Fruit fly (Drosophila melanogaster): ENCODE results near the gene CG33223.
A peak's percentile ranks its signal among the peaks of the same experiment; 100 is the strongest.

The CG33223 gene

DNA sequence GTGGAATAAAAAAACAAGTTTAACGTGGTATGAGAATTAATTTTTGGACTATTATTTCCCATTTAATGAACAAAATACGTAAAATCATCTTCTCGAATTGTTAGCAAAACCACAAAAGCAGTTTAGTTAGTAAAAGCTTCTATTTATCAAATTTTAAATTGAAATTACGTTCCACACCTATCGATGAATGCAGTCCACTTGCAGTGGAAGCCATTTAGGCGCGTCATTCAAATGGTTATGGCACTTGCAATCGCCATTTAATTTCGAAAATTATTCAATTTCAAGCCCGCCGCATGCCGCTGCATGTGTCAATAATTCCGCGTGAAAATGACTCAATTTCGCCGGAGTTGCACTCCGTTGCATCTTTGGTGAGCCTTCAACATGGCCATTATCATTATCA is 40.8 kb downstream of the CG33223 start:
- TF ChIP-seq usp (GFP tag; optimal IDR thresholded peaks at IDR 0.05): no peak
- no peak for TF ChIP-seq Dll (optimal IDR thresholded peaks at IDR 0.05)
- TF ChIP-seq psq (optimal IDR thresholded peaks at IDR 0.05): no peak
- TF ChIP-seq CG8478 (optimal IDR thresholded peaks at IDR 0.05): no peak
- TF ChIP-seq EcR (GFP tag; optimal IDR thresholded peaks at IDR 0.05): no peak
- TF ChIP-seq pan (optimal IDR thresholded peaks at IDR 0.05): no peak

DNA sequence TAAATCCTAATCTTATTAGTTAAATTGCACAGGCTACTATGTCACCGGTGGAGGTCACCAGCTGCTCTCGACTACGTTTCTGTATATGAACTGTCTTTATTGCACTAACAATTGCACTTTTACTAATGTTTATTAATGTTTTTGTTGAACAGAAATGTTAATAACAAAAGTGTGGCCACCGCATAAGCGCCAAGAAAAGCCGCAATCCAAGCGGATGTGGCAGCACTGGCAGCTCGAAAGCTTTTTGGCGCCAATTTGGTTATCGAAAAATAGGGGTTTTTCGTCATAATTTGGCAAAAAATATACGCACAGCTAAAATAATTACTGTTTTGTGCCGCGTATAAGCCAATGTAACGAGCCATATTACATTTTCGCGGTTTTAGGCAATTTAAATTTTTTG is 41.5 kb downstream of the CG33223 start, which contains the start of gene CG12123:
CG12123 (minus strand) TSS at position 188 of the 400 bp plus-strand sequence.
- no peak for TF ChIP-seq EcR (GFP tag; optimal IDR thresholded peaks at IDR 0.05)
- no peak for TF ChIP-seq Dll (optimal IDR thresholded peaks at IDR 0.05)
- TF ChIP-seq psq (optimal IDR thresholded peaks at IDR 0.05): no peak

DNA sequence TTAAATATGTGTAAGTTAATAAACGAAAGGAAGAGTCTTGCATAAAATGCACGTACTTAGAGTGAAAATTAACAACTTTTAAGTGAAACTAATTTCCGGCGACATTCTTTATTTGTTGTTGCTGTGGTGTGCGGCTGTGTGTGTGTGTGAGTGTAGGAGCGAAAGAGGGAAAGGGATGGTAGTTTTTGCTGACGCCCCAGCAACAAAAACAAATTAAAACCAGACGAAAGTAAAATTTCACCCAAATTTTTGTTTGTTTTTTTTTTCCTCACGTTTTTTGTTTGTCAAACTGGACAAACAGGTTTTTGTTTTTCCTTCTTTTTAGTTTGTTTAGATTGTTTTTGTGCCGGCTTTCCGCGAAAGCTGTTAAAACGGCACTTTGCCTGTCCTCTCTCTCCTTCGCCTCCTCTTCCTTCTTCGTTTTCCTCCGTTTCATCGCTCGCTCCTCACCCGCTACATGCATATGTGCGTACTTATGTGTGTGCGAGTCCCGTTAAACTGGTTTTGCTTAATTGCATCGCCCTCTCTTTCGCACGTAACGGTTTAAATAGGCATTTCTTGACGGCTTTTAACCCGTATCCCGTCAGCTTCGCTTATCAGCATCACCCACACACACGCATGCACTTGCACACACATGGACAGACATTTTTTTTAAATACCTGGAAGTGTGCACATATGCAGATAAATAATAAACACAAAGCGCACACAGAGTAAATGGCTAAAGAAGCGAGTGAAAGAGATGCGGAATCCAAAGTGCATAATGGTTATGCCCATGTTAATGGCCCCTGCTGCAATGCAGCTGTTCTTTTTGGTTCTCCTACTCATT is 46.2 kb downstream of the CG33223 start, which contains the start of gene Miga:
Miga (minus strand) TSS at position 536 of the 826 bp plus-strand sequence.
- TF ChIP-seq psq (optimal IDR thresholded peaks at IDR 0.05): no peak
- no peak for TF ChIP-seq pan (optimal IDR thresholded peaks at IDR 0.05)
- no peak for TF ChIP-seq Dll (optimal IDR thresholded peaks at IDR 0.05)
- no peak for TF ChIP-seq CG8478 (optimal IDR thresholded peaks at IDR 0.05)
- no peak for TF ChIP-seq usp (GFP tag; optimal IDR thresholded peaks at IDR 0.05)
- TF ChIP-seq EcR (GFP tag; optimal IDR thresholded peaks at IDR 0.05): no peak

DNA sequence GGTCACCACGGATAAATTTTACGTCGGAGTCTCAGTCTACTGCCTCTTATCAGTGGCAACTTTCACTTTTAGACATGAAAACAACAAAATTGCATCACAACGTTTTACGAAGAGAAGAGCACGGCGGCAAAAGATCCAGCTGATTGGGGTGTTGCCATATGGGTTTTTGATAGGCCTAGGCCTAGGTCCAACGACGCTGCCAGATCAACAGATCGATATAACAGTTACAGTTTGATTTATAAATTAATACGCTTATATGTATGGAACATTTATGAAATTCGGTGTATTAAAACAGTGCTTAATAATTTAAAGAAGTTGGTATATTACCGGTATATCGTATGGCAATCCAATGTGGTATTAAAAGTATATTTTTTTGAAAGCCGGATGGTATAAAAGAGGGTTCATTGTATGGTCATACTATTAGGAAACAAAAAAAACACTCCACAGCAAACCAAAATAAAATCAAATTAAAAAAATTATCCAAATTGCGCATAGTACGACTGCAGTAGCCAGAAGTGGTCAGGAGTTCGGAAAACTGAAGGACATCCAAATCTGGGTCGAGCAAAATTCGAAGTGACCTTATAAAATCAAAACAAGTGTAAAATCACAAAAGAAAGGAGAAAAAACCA is 46.9 kb downstream of the CG33223 start, which contains the start of gene CG1440:
CG1440 (plus strand) TSS at position 402 of the 629 bp plus-strand sequence.
- no peak for TF ChIP-seq Dll (optimal IDR thresholded peaks at IDR 0.05)
- TF ChIP-seq pan (optimal IDR thresholded peaks at IDR 0.05): peak; percentile 39

DNA sequence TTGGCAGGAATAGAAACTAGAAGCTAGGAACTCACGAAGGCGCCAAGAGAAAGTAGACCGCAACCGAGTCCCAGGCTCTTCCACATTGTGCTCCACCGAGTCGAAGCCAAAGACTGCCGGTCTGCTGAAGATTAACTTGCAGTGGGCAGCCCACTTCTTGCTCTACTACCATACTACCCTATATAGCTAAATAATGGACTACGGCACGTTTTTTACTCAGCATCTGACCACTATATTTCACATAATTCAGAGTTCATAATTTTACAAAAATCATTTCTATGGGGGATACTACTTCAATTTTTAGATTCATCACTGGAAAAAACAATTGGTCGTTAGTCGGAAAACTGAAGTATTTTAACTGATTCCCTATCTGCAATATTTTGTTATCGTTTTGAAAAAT is 50.0 kb downstream of the CG33223 start, which contains the start of gene CG32712:
CG32712 (minus strand) TSS at position 101 of the 400 bp plus-strand sequence.
- TF ChIP-seq pan (optimal IDR thresholded peaks at IDR 0.05) (no peak), CG8478 (optimal IDR thresholded peaks at IDR 0.05) (no peak), EcR (GFP tag; optimal IDR thresholded peaks at IDR 0.05) (no peak), psq (optimal IDR thresholded peaks at IDR 0.05) (no peak)

DNA sequence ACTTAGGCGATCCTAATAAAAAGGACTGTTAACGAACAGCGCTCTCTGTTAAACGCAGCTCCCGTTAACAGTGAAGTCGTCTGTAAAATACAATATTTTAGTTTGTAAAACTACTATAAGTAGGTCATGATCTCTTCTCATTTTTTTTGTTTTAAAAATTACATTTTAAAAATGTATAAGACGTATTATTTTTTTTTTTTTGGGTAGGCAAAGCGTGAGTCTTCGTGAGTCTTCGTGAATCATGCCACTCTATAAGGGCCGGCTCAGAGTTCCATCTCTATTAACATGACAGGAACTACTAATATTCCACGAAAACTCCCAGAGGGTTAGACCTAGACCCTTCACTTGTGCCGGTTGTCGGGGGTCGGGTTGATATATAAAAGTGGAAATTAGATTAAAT is 61.0 kb downstream of the CG33223 start:
- TF ChIP-seq psq (optimal IDR thresholded peaks at IDR 0.05) (no peak), CG8478 (optimal IDR thresholded peaks at IDR 0.05) (no peak), pan (optimal IDR thresholded peaks at IDR 0.05) (no peak), usp (GFP tag; optimal IDR thresholded peaks at IDR 0.05) (no peak), Dll (optimal IDR thresholded peaks at IDR 0.05) (no peak), EcR (GFP tag; optimal IDR thresholded peaks at IDR 0.05) (no peak)

DNA sequence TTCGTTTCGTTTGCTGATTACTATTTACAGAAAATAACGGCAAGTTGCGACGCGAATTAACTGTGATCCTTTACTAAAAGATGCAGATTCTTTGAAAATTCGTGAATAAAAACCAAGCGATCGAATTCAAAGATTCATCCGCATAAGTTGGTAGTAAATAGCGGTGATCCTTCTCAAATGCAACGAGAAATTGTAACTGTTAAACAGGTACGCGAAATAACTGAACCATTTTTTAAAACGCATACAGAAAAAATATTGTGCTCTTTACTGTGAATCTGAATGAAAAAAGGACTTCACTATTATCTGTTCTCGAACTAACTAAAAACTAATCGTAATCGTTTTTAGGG is 62.3 kb downstream of the CG33223 start:
- TF ChIP-seq usp (GFP tag; optimal IDR thresholded peaks at IDR 0.05): no peak
- no peak for TF ChIP-seq pan (optimal IDR thresholded peaks at IDR 0.05)
- TF ChIP-seq CG8478 (optimal IDR thresholded peaks at IDR 0.05): no peak
- no peak for TF ChIP-seq Dll (optimal IDR thresholded peaks at IDR 0.05)
- TF ChIP-seq EcR (GFP tag; optimal IDR thresholded peaks at IDR 0.05): no peak
- no peak for TF ChIP-seq psq (optimal IDR thresholded peaks at IDR 0.05)

DNA sequence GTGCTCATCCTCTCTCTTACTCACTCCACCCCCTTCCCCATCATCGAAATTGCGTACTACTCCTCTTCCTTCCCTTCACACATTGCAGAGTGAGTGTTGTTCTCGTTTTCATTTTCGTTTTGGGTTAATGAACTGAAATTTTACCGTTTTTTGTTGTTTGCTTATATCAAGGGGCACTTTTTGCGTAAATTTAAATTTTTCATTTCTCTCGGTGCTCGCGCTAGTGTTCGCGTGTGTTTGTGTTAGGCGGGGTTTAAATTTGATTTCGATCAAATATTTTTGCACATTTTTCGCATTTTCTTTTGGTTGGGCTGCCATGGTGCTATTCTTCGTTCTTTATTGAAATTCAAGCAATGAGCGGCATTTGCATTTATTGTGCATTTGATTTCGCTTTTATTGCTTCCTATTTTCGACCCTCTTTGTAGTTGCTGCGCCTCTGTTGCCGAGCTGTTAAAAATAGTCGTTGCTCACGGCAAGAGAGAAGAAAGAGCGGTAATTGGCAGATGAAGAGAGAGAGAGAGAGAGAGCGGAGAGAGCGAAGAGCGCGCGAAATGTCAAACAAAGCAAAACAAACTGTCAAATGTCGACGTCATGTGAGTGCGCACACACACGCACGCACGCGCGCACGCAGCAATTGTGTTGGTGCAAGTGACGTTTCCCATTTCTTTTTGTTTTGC is 62.8 kb downstream of the CG33223 start:
- TF ChIP-seq Dll (optimal IDR thresholded peaks at IDR 0.05) (no peak), pan (optimal IDR thresholded peaks at IDR 0.05) (peak; percentile 63), EcR (GFP tag; optimal IDR thresholded peaks at IDR 0.05) (peak; percentile 23 to 52)

DNA sequence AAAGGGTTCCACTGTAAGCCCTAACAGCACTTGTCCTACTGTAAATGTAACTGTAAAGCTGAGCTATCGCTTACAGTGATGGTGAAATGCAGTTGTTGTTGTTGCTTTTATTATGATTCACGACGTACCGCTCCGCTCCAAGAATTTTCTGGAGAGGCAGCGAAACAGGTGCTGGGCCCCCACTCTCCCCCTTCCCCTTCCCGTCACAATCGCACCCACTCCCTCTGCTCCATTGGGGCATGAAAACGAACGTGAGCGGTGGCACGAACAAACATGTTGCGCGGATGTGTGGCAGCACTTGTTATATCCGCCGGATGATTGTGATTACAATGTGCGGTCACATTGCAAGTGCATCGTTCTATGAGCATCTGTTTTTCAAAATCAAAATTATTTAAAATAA is 64.2 kb downstream of the CG33223 start:
- TF ChIP-seq Dll (optimal IDR thresholded peaks at IDR 0.05) (no peak), EcR (GFP tag; optimal IDR thresholded peaks at IDR 0.05) (no peak), psq (optimal IDR thresholded peaks at IDR 0.05) (no peak), pan (optimal IDR thresholded peaks at IDR 0.05) (no peak)

DNA sequence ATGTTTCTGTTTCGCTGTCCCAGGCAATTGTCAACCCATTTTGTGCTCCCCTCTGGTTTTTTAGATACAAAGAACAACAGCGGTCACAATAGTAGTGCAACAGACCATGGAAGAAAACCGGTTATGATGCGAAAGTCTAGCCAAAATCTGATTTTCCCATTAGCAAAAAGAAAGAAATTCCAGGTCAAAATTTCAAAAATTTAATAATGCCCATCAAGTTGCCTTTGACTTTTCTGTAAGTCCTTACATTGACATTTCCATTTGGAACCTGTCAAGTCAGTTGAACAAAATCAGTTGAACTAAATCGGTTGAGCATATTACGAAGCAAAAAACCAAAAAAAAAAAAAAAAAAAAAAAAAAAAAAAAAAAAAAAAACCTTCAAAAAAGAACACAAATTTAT is 66.7 kb downstream of the CG33223 start:
- TF ChIP-seq EcR (GFP tag; optimal IDR thresholded peaks at IDR 0.05) (no peak), psq (optimal IDR thresholded peaks at IDR 0.05) (no peak), CG8478 (optimal IDR thresholded peaks at IDR 0.05) (no peak), usp (GFP tag; optimal IDR thresholded peaks at IDR 0.05) (no peak)

DNA sequence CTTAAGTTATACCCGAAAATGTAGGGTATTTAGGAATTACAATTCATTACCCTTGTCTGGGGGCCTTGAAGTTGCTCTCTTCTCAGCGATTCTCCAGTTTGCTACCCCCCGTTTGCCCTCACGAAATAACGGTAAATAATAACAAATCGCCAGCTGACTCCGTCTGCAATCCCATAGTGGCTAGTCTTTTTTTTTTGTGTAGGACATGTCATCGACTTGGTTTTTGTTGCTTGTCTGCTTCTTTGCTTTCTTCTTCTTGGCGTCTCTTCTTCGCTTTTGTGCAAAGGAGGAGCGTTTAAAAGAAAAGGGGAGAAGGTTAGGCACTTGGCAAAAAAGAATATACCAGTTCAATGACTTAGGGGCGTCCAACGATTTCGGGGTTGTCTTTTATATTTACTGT is 67.5 kb downstream of the CG33223 start:
- no peak for TF ChIP-seq CG8478 (optimal IDR thresholded peaks at IDR 0.05)
- peak in 1 of 2 experiments; percentile 66 for TF ChIP-seq EcR (GFP tag; optimal IDR thresholded peaks at IDR 0.05)
